Worm (Caenorhabditis elegans): Measurements from ENCODE around the gene lipl-1.
A peak's percentile ranks its signal among the peaks of the same experiment; 100 is the strongest.

Gene lipl-1

ce11 chrV:12909544-12910157, 10.1 kb upstream of the lipl-1 start, which contains the start of gene nid-1 (continued):
- no peak for TF ChIP-seq zag-1 (tag; optimal IDR thresholded peaks at IDR 0.05)
- TF ChIP-seq daf-16 (GFP tag; optimal IDR thresholded peaks at IDR 0.05) = no peak
- TF ChIP-seq daf-16 (tag; optimal IDR thresholded peaks at IDR 0.05) = peak; percentile 96
- no peak for TF ChIP-seq duxl-1 (tag; optimal IDR thresholded peaks at IDR 0.05; ENCODE audit: poor library complexity)
- no peak for TF ChIP-seq zip-11 (GFP tag; IDR thresholded peaks at IDR 0.05)
- TF ChIP-seq madf-5 (GFP tag; IDR thresholded peaks at IDR 0.05) = no peak
- peak; percentile 93 for TF ChIP-seq php-3 (GFP tag; IDR thresholded peaks at IDR 0.05)
- TF ChIP-seq zfp-2 (tag; optimal IDR thresholded peaks at IDR 0.05) = no peak
- no peak for TF ChIP-seq spr-3 (GFP tag; optimal IDR thresholded peaks at IDR 0.05)
- no peak for TF ChIP-seq saeg-2 (GFP tag; IDR thresholded peaks at IDR 0.05)
- TF ChIP-seq ces-1 (GFP tag; optimal IDR thresholded peaks at IDR 0.05) = no peak
- TF ChIP-seq nhr-76 (tag; optimal IDR thresholded peaks at IDR 0.05) = no peak
- TF ChIP-seq nhr-41 (GFP tag; IDR thresholded peaks at IDR 0.05) = no peak
- no peak for TF ChIP-seq hlh-30 (tag; optimal IDR thresholded peaks at IDR 0.05; ENCODE audit: insufficient read depth)
- no peak for TF ChIP-seq lin-15B (tag; optimal IDR thresholded peaks at IDR 0.05)

DNA sequence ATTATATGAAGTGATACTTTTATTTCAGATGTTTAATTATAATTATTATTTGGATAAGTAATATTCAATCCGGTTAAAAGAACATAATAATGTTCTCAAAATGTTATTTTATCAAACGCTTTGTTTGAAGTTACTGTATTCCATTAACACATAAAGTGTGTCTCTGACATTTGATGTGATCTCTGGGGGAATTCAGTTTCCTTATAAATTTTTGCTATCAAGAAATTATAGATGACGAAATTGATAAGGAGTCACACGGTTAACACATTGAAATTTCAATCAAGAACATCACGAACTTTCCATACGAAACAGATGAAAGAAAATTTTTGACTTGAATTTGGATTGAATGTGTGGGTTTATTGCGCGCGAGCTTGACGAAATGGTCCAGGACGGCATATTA, 1.9 kb downstream of the lipl-1 start:
- peak; percentile 61 for TF ChIP-seq dve-1 (tag; optimal IDR thresholded peaks at IDR 0.05; ENCODE audit: insufficient read depth)
- TF ChIP-seq nhr-77 (tag; optimal IDR thresholded peaks at IDR 0.05) = peak; percentile 25
- no peak for TF ChIP-seq tra-1 (GFP tag; IDR thresholded peaks at IDR 0.05)
- TF ChIP-seq dmd-9 (GFP tag; IDR thresholded peaks at IDR 0.05) = no peak
- peak; percentile 52; the same call in 1 of the 2 replicates for TF ChIP-seq php-3 (GFP tag; IDR thresholded peaks at IDR 0.05)
- no peak for TF ChIP-seq lin-39 (tag; optimal IDR thresholded peaks at IDR 0.05)
- peak; percentile 76 for TF ChIP-seq pqm-1 (tag; optimal IDR thresholded peaks at IDR 0.05)
- TF ChIP-seq hlh-11 (tag; optimal IDR thresholded peaks at IDR 0.05) = peak; percentile 76
- TF ChIP-seq nhr-6 (tag; optimal IDR thresholded peaks at IDR 0.05) = peak; percentile 48
- TF ChIP-seq mxl-3 (GFP tag; optimal IDR thresholded peaks at IDR 0.05) = peak; percentile 37
- TF ChIP-seq dmd-6 (GFP tag; IDR thresholded peaks at IDR 0.05) = peak; percentile 88
- TF ChIP-seq unc-62 (GFP tag; optimal IDR thresholded peaks at IDR 0.05 in 1 of 2) = peak in 1 of 2 experiments; percentile 63
- no peak for TF ChIP-seq unc-62 (tag; optimal IDR thresholded peaks at IDR 0.05)
- no peak for TF ChIP-seq F26F4.8 (GFP tag; conservative IDR thresholded peaks at IDR 0.05)
- TF ChIP-seq nhr-28 (tag; optimal IDR thresholded peaks at IDR 0.05) = peak; percentile 87
- TF ChIP-seq tag-97 (GFP tag; IDR thresholded peaks at IDR 0.05) = no peak
- peak; percentile 31 for TF ChIP-seq ztf-7 (tag; optimal IDR thresholded peaks at IDR 0.05)
- no peak for TF ChIP-seq ztf-11 (tag; optimal IDR thresholded peaks at IDR 0.05)
- peak; percentile 54 for TF ChIP-seq hlh-30 (tag; optimal IDR thresholded peaks at IDR 0.05; ENCODE audit: insufficient read depth)
- TF ChIP-seq mdl-1 (tag; optimal IDR thresholded peaks at IDR 0.05) = no peak
- no peak for TF ChIP-seq daf-16 (GFP tag; optimal IDR thresholded peaks at IDR 0.05)
- TF ChIP-seq daf-16 (tag; optimal IDR thresholded peaks at IDR 0.05) = peak; percentile 68

- TF ChIP-seq nhr-6 (tag; optimal IDR thresholded peaks at IDR 0.05) (peak; percentile 6), nhr-28 (tag; optimal IDR thresholded peaks at IDR 0.05) (peak; percentile 64), madf-9 (GFP tag; conservative IDR thresholded peaks at IDR 0.05) (no peak), ceh-20 (GFP tag; IDR thresholded peaks at IDR 0.05) (no peak), ceh-62 (tag; optimal IDR thresholded peaks at IDR 0.05) (no peak), F37D6.2 (tag; optimal IDR thresholded peaks at IDR 0.05) (no peak), ces-1 (GFP tag; optimal IDR thresholded peaks at IDR 0.05) (no peak), php-3 (GFP tag; IDR thresholded peaks at IDR 0.05) (no peak), mdt-29 (GFP tag; IDR thresholded peaks at IDR 0.05) (no peak), duxl-1 (tag; optimal IDR thresholded peaks at IDR 0.05; ENCODE audit: poor library complexity) (no peak), mdl-1 (tag; optimal IDR thresholded peaks at IDR 0.05) (no peak), aha-1 (tag) (peak; percentile 61), zfp-3 (GFP tag; conservative IDR thresholded peaks at IDR 0.05) (no peak), lin-15B (tag; optimal IDR thresholded peaks at IDR 0.05) (no peak), dmd-6 (GFP tag; IDR thresholded peaks at IDR 0.05) (no peak), jun-1 (tag; optimal IDR thresholded peaks at IDR 0.05) (no peak), daf-16 (GFP tag; optimal IDR thresholded peaks at IDR 0.05) (no peak), daf-16 (tag; optimal IDR thresholded peaks at IDR 0.05) (peak; percentile 36), snpc-1.2 (GFP tag; IDR thresholded peaks at IDR 0.05) (no peak)
Measured at ce11 chrV:12922308-12922707, 2.5 kb downstream of the lipl-1 start, which contains the start of gene dhrs-4. dhrs-4 (plus strand) TSS chrV:12922608.
